Worm (Caenorhabditis elegans): ENCODE data around the gene D2007.1.

The D2007.1 gene

DNA sequence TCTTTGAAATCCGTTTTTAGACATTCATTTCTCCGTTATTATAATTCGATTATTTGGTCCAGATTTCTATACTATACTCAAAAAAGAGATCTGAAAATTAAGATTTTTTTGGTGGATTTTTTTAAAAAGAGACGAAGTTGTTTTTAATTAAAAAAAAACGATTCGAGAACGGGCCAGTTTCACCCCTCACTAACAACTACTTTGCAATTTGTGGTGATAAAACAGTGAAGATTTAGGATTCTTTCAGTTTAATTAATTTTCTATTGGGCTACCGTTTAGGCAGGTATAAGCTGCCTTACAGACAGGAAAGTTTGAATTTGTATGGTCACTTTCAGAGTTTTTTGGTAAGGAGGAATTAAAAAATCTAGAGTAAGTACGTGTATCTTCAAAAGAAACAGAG, 45.9 kb downstream of the D2007.1 start, which contains the start of gene unc-36:
Gene unc-36, minus strand, starts transcription at position 101 of the 400 bp plus-strand sequence.
- TF ChIP-seq unc-42 (tag; optimal IDR thresholded peaks at IDR 0.05): no peak
- no peak for TF ChIP-seq nfya-1 (tag; optimal IDR thresholded peaks at IDR 0.05)
- no peak for TF ChIP-seq sox-2 (GFP tag; IDR thresholded peaks at IDR 0.05)
- no peak for TF ChIP-seq K02D7.2 (tag; optimal IDR thresholded peaks at IDR 0.05)
- TF ChIP-seq elt-2 (tag; optimal IDR thresholded peaks at IDR 0.05): no peak
- TF ChIP-seq ceh-48 (tag; optimal IDR thresholded peaks at IDR 0.05): no peak
- no peak for TF ChIP-seq npax-4 (tag; optimal IDR thresholded peaks at IDR 0.05)
- no peak for TF ChIP-seq che-1 (tag; optimal IDR thresholded peaks at IDR 0.05)
- no peak for TF ChIP-seq unc-55 (GFP tag; optimal IDR thresholded peaks at IDR 0.05)
- TF ChIP-seq eyg-1 (tag; optimal IDR thresholded peaks at IDR 0.05): no peak
- no peak for TF ChIP-seq ahr-1 (tag; optimal IDR thresholded peaks at IDR 0.05)
- no peak for TF ChIP-seq ceh-30 (tag; optimal IDR thresholded peaks at IDR 0.05)
- TF ChIP-seq ceh-18 (tag; optimal IDR thresholded peaks at IDR 0.05): no peak
- no peak for TF ChIP-seq pqm-1 (tag; optimal IDR thresholded peaks at IDR 0.05)

DNA sequence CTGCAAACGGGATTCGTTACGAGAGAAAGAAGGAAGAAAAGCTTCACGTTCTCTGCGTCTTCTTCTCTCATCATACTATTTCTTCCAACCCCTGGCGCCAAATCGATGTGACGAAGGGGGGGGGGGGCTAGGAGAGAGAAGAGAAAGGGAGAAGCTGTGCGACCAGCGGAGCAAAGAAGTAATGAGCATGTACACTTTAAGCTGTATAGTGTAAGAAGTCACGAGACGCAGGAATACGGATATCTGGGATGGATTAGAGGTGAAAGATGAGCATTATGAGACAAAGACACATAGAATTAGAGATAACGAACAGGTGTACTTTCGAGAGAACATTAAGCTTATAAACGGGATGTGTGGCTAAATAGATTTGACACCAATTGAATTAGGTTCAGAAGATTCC, 46.5 kb downstream of the D2007.1 start:
- TF ChIP-seq fkh-6 (tag; optimal IDR thresholded peaks at IDR 0.05): no peak
- TF ChIP-seq gmeb-2 (tag; optimal IDR thresholded peaks at IDR 0.05): no peak
- no peak for TF ChIP-seq ceh-45 (GFP tag; IDR thresholded peaks at IDR 0.05)
- no peak for TF ChIP-seq pqm-1 (tag; optimal IDR thresholded peaks at IDR 0.05)
- no peak for TF ChIP-seq fax-1 (tag; optimal IDR thresholded peaks at IDR 0.05)
- TF ChIP-seq elt-2 (tag; optimal IDR thresholded peaks at IDR 0.05): no peak
- TF ChIP-seq ref-2 (tag; optimal IDR thresholded peaks at IDR 0.05): no peak
- TF ChIP-seq K09A11.1 (tag; optimal IDR thresholded peaks at IDR 0.05; ENCODE audit: insufficient read depth): no peak
- TF ChIP-seq F13H6.1 (tag; optimal IDR thresholded peaks at IDR 0.05): no peak
- peak; percentile 51 for TF ChIP-seq unc-55 (GFP tag; optimal IDR thresholded peaks at IDR 0.05)
- no peak for TF ChIP-seq che-1 (tag; optimal IDR thresholded peaks at IDR 0.05)
- no peak for TF ChIP-seq unc-86 (tag; optimal IDR thresholded peaks at IDR 0.05)
- TF ChIP-seq dmd-4 (tag; optimal IDR thresholded peaks at IDR 0.05; ENCODE audit: borderline replicate concordance): no peak
- TF ChIP-seq ztf-16 (tag; optimal IDR thresholded peaks at IDR 0.05): no peak
- TF ChIP-seq ceh-18 (tag; optimal IDR thresholded peaks at IDR 0.05): peak; percentile 68
- no peak for TF ChIP-seq ahr-1 (tag; optimal IDR thresholded peaks at IDR 0.05)
- no peak for TF ChIP-seq lim-6 (tag; optimal IDR thresholded peaks at IDR 0.05)
- no peak for TF ChIP-seq elt-4 (tag; optimal IDR thresholded peaks at IDR 0.05)
- no peak for TF ChIP-seq K02D7.2 (tag; optimal IDR thresholded peaks at IDR 0.05)
- TF ChIP-seq tbx-2 (tag; optimal IDR thresholded peaks at IDR 0.05): no peak
- no peak for TF ChIP-seq T23F11.4 (GFP tag; optimal IDR thresholded peaks at IDR 0.05)
- TF ChIP-seq C08G9.2 (tag; optimal IDR thresholded peaks at IDR 0.05): no peak
- TF ChIP-seq ceh-31 (tag; optimal IDR thresholded peaks at IDR 0.05): peak; percentile 78
- no peak for TF ChIP-seq pag-3 (tag; optimal IDR thresholded peaks at IDR 0.05; ENCODE audit: borderline replicate concordance)
- TF ChIP-seq ceh-22 (tag; optimal IDR thresholded peaks at IDR 0.05): no peak
- TF ChIP-seq pros-1 (tag; optimal IDR thresholded peaks at IDR 0.05): no peak
- no peak for TF ChIP-seq ama-1 (optimal IDR thresholded peaks at IDR 0.05)
- no peak for TF ChIP-seq sox-2 (GFP tag; IDR thresholded peaks at IDR 0.05)
- no peak for TF ChIP-seq fkh-10 (GFP tag; optimal IDR thresholded peaks at IDR 0.05)
- TF ChIP-seq rnt-1 (tag; optimal IDR thresholded peaks at IDR 0.05): peak; percentile 18
- no peak for TF ChIP-seq nhr-11 (tag; optimal IDR thresholded peaks at IDR 0.05)
- no peak for TF ChIP-seq ceh-6 (GFP tag; optimal IDR thresholded peaks at IDR 0.05)
- peak; percentile 60 for TF ChIP-seq hlh-30 (tag; optimal IDR thresholded peaks at IDR 0.05; ENCODE audit: insufficient read depth)
- TF ChIP-seq ceh-30 (tag; optimal IDR thresholded peaks at IDR 0.05): no peak
- TF ChIP-seq tbx-7 (tag; optimal IDR thresholded peaks at IDR 0.05): no peak
- no peak for TF ChIP-seq syd-9 (tag; optimal IDR thresholded peaks at IDR 0.05)
- no peak for TF ChIP-seq ceh-9 (tag; optimal IDR thresholded peaks at IDR 0.05)
- peak; percentile 51 for TF ChIP-seq nfya-1 (tag; optimal IDR thresholded peaks at IDR 0.05)
- no peak for TF ChIP-seq hlh-13 (GFP tag; optimal IDR thresholded peaks at IDR 0.05)
- TF ChIP-seq ceh-2 (tag; optimal IDR thresholded peaks at IDR 0.05): no peak
- no peak for TF ChIP-seq mec-3 (tag; optimal IDR thresholded peaks at IDR 0.05; ENCODE audit: borderline replicate concordance)
- TF ChIP-seq ets-4 (tag; optimal IDR thresholded peaks at IDR 0.05): no peak
- no peak for TF ChIP-seq pha-2 (tag; optimal IDR thresholded peaks at IDR 0.05)
- peak; percentile 63 for TF ChIP-seq ceh-34 (tag; optimal IDR thresholded peaks at IDR 0.05)
- TF ChIP-seq ceh-24 (tag; optimal IDR thresholded peaks at IDR 0.05): no peak
- TF ChIP-seq zip-5 (tag; optimal IDR thresholded peaks at IDR 0.05): no peak
- TF ChIP-seq nhr-232 (tag; optimal IDR thresholded peaks at IDR 0.05): no peak

Measured in whole organism, late embryonic.